Fruit fly (Drosophila melanogaster): ENCODE data around the gene nkd.

nkd gene

dm6 chr3L:19042501-19042900 lies 2.7 kb downstream of the nkd start (continued):
- no peak for TF ChIP-seq rib (GFP tag; IDR thresholded peaks at IDR 0.05)
- TF ChIP-seq Blimp-1 (GFP tag; optimal IDR thresholded peaks at IDR 0.05): peak; percentile 91
- peak; percentile 72 for TF ChIP-seq esg (GFP tag; conservative IDR thresholded peaks at IDR 0.05)
- TF ChIP-seq CG9932 (GFP tag; IDR thresholded peaks at IDR 0.05): no peak
- no peak for TF ChIP-seq zen2 (GFP tag; IDR thresholded peaks at IDR 0.05; ENCODE audit: partially characterized antibody)
- TF ChIP-seq CG8478 (optimal IDR thresholded peaks at IDR 0.05): no peak
- TF ChIP-seq z (GFP tag; IDR thresholded peaks at IDR 0.05): no peak

dm6 chr3L:19041665-19042385 lies 3.4 kb downstream of the nkd start:
- TF ChIP-seq mld (GFP tag; IDR thresholded peaks at IDR 0.05; ENCODE audit: partially characterized antibody) (no peak), CG11398 (GFP tag; optimal IDR thresholded peaks at IDR 0.05) (no peak), sd (tag; optimal IDR thresholded peaks at IDR 0.05) (peak; percentile 86), CG6683 (GFP tag; optimal IDR thresholded peaks at IDR 0.05) (no peak), Lpt (GFP tag; optimal IDR thresholded peaks at IDR 0.05) (no peak), CTCF (GFP tag; optimal IDR thresholded peaks at IDR 0.05) (peak; percentile 17), ash1 (GFP tag; optimal IDR thresholded peaks at IDR 0.05) (no peak), CG9817 (tag; optimal IDR thresholded peaks at IDR 0.05) (no peak), CG4854 (GFP tag; optimal IDR thresholded peaks at IDR 0.05) (no peak), CG15601 (tag; optimal IDR thresholded peaks at IDR 0.05) (peak; percentile 10), CG10267 (tag; optimal IDR thresholded peaks at IDR 0.05) (peak; percentile 7), Meics (GFP tag; optimal IDR thresholded peaks at IDR 0.05) (no peak), lmd (GFP tag; IDR thresholded peaks at IDR 0.05) (no peak), ac (GFP tag; optimal IDR thresholded peaks at IDR 0.05) (no peak), onecut (GFP tag; IDR thresholded peaks at IDR 0.05) (no peak), Lim3 (GFP tag; IDR thresholded peaks at IDR 0.05) (no peak), CG6854 (GFP tag; optimal IDR thresholded peaks at IDR 0.05) (peak; percentile 9), Ssrp (tag; optimal IDR thresholded peaks at IDR 0.05) (peak; percentile 35), CG11723 (GFP tag; optimal IDR thresholded peaks at IDR 0.05) (peak; percentile 8), CG17829 (tag; optimal IDR thresholded peaks at IDR 0.05) (peak; percentile 13), Dbx (GFP tag; IDR thresholded peaks at IDR 0.05) (no peak), Dll (GFP tag; IDR thresholded peaks at IDR 0.05; ENCODE audit: partially characterized antibody) (no peak), E2f1 (GFP tag; IDR thresholded peaks at IDR 0.05) (no peak), so (GFP tag; IDR thresholded peaks at IDR 0.05) (no peak), CG10321 (GFP tag; IDR thresholded peaks at IDR 0.05) (no peak), bsh (GFP tag; optimal IDR thresholded peaks at IDR 0.05) (peak; percentile 40 to 80), Hsf (GFP tag; optimal IDR thresholded peaks at IDR 0.05) (peak; percentile 22), vvl (GFP tag; IDR thresholded peaks at IDR 0.05) (no peak), CG2129 (GFP tag; IDR thresholded peaks at IDR 0.05; ENCODE audit: partially characterized antibody) (no peak), H2.0 (GFP tag; IDR thresholded peaks at IDR 0.05) (no peak), phol (tag; optimal IDR thresholded peaks at IDR 0.05) (peak; percentile 38), CG30020 (tag; optimal IDR thresholded peaks at IDR 0.05) (no peak), jigr1 (GFP tag; IDR thresholded peaks at IDR 0.05) (no peak), danr (GFP tag; IDR thresholded peaks at IDR 0.05) (no peak), CG5953 (GFP tag; IDR thresholded peaks at IDR 0.05) (no peak), CG14710 (tag; optimal IDR thresholded peaks at IDR 0.05) (peak; percentile 16), dysf (GFP tag; IDR thresholded peaks at IDR 0.05) (peak; percentile 26; the same call in 1 of the 3 replicates), CG9727 (GFP tag; optimal IDR thresholded peaks at IDR 0.05) (peak; percentile 16), gem (tag; optimal IDR thresholded peaks at IDR 0.05) (peak; percentile 66), sna (GFP tag; IDR thresholded peaks at IDR 0.05; ENCODE audit: partially characterized antibody) (no peak), CG42726 (GFP tag; IDR thresholded peaks at IDR 0.05; ENCODE audit: partially characterized antibody) (no peak), CG11085 (GFP tag; IDR thresholded peaks at IDR 0.05) (no peak), grn (GFP tag; optimal IDR thresholded peaks at IDR 0.05) (peak; percentile 27)
